Worm (Caenorhabditis elegans): ENCODE data around the gene R02F11.12.

ce11 chrV:4758019-4758418 is 32.4 kb upstream of the R02F11.12 start:
- no peak for TF ChIP-seq sptf-1 (tag; optimal IDR thresholded peaks at IDR 0.05)
- TF ChIP-seq mep-1 (tag; optimal IDR thresholded peaks at IDR 0.05) = no peak
- TF ChIP-seq unc-62 (GFP tag; optimal IDR thresholded peaks at IDR 0.05) = no peak
